Worm (Caenorhabditis elegans) whole organism, L4/young adult: Measurements from ENCODE around the gene mel-28.
"Not testable (repeated sequence)": the region's sequence is repeated elsewhere in the genome, so short reads cannot be mapped to it uniquely, and the experiment has no call there.

Experiments used
- W03F9.2 ChIP-seq: fragments of 150-350 bp; optimal IDR thresholded peaks from 2 replicates; lab custom pipeline; 2014; ENCODE audit warnings: missing biosample characterization, missing genetic modification characterization
- dao-5 ChIP-seq: sonication (generic microtip); optimal IDR thresholded peaks from 2 replicates; lab custom pipeline; 2016; ENCODE audit warnings: missing genotype, missing genetic modification characterization, moderate library complexity, missing compliant biosample characterization
- him-1 ChIP-seq: sonication (generic microtip); optimal IDR thresholded peaks from 2 replicates; lab custom pipeline; 2016; ENCODE audit warnings: missing genotype, missing genetic modification reagents, missing genetic modification characterization, missing compliant biosample characterization

The mel-28 gene

ce11 chrIII:4767869-4768645, 17.8 kb upstream of the mel-28 start:
- TF ChIP-seq him-1 (tag; lab: Kevin White, UChicago) = no peak
- TF ChIP-seq W03F9.2 (tag; lab: Kevin White, UChicago) = no peak
- no peak for TF ChIP-seq dao-5 (tag; lab: Kevin White, UChicago)

DNA sequence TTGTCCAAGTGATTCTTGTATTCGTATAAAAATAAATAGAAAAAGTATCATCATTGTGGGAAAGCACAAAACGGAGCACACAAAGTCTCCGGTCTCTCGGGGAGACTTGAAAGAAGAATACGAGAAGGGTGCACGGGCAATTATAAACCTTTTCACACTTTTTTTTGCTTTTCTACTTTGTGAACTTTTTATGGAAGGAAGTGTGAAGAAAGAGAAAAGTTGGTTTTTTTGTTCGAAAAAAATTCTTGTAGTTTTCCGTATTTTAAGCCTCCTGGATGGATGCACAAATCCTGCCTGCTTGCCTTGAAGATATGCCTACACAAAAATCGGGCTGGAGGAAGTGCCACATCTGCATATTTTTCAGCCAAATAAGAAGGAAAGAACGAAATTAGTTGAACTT, 7.9 kb upstream of the mel-28 start, which contains the start of gene B0393.7:
Gene B0393.7 (minus strand): TSS at position 101 of the 400 bp plus-strand sequence.
- TF ChIP-seq W03F9.2 (tag; lab: Kevin White, UChicago) = no peak
- TF ChIP-seq him-1 (tag; lab: Kevin White, UChicago) = no peak
- no peak for TF ChIP-seq dao-5 (tag; lab: Kevin White, UChicago)

- TF ChIP-seq W03F9.2 (tag; lab: Kevin White, UChicago) (no peak), him-1 (tag; lab: Kevin White, UChicago) (no peak), dao-5 (tag; lab: Kevin White, UChicago) (no peak)
These were observed 6.0 kb upstream of the mel-28 start, which contains the start of gene B0393.9 for ce11 chrIII:4779855-4780254. Gene B0393.9, minus strand, starts transcription at chrIII:4780157.

ce11 chrIII:4781937-4782576, 3.8 kb upstream of the mel-28 start, which contains the start of the genes gex-5 and C38D4.10:
Gene gex-5, minus strand, starts transcription at chrIII:4781987.
Gene C38D4.10, plus strand, starts transcription at chrIII:4782526.
- not testable (repeated sequence) for TF ChIP-seq dao-5, W03F9.2, him-1 (tag; lab: Kevin White, UChicago)

ce11 chrIII:4785131-4785530, 749 bp upstream of the mel-28 start, which contains the start of gene enu-3.2:
Gene enu-3.2, minus strand, starts transcription at chrIII:4785235.
- not testable (repeated sequence) for TF ChIP-seq him-1, dao-5, W03F9.2 (tag; lab: Kevin White, UChicago)

DNA sequence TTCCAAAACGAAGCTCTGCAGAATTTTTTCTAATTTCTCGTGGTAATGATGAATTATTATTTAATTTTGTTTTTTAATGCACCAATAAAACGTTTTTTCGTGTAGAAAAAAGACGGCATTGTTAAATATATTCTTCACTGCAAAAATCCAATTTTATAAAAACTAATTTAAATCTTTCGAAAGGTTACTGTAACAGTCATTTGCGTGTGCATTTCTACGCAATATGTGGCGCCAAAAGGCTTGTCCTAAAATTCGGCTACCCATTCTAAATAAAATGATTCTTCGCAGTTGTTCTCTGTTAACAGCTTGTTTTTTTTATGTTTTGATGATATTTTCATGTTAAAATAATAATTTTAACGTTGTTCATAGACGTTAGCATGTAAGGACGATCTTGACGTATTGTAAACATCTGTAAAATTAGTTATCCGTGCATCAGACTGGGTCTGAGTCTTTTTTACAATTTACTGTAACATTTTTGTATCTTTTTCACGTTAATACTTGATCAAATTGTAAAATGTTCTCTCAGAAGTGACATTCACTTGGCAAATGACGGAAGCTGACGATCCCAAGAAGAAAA, 6.8 kb downstream of the mel-28 start, which contains the start of gene mip-1:
Gene mip-1 (plus strand): TSS at position 527 of the 577 bp plus-strand sequence.
- no peak for TF ChIP-seq W03F9.2 (tag; lab: Kevin White, UChicago)
- TF ChIP-seq dao-5 (tag; lab: Kevin White, UChicago) = no peak
- no peak for TF ChIP-seq him-1 (tag; lab: Kevin White, UChicago)

ce11 chrIII:4796039-4796438, 10.2 kb downstream of the mel-28 start:
- TF ChIP-seq him-1 (tag; lab: Kevin White, UChicago) (no peak), W03F9.2 (tag; lab: Kevin White, UChicago) (peak; percentile 33), dao-5 (tag; lab: Kevin White, UChicago) (no peak)

ce11 chrIII:4796536-4796935, 10.7 kb downstream of the mel-28 start, which contains the start of gene tag-325:
Gene tag-325, plus strand, starts transcription at chrIII:4796836.
- TF ChIP-seq W03F9.2 (tag; lab: Kevin White, UChicago) (no peak), dao-5 (tag; lab: Kevin White, UChicago) (no peak), him-1 (tag; lab: Kevin White, UChicago) (no peak)

DNA sequence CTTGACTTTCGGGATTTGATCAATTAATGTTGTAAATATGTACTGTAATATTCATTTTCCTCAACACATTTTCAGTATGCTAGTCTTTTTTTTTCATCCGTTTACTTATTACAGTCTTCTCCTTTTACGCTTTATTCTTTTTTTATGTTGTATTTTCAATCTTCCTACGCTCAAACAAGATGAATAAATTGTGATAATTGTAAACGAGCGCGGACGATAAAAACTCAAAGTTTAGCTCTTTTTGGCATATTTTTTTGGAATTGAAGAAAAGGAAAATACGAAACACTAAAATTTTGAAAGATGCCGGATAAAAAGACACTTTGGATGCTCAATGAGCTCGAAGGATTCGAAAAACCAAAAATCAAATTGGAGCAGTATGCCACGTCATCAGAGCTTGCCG, 16.8 kb downstream of the mel-28 start, which contains the start of gene metl-5:
Gene metl-5 (plus strand): TSS at position 301 of the 400 bp plus-strand sequence.
- no peak for TF ChIP-seq him-1 (tag; lab: Kevin White, UChicago)
- no peak for TF ChIP-seq W03F9.2 (tag; lab: Kevin White, UChicago)
- no peak for TF ChIP-seq dao-5 (tag; lab: Kevin White, UChicago)

ce11 chrIII:4806345-4806744, 20.5 kb downstream of the mel-28 start:
- TF ChIP-seq him-1 (tag; lab: Kevin White, UChicago) = no peak
- TF ChIP-seq dao-5 (tag; lab: Kevin White, UChicago) = no peak
- no peak for TF ChIP-seq W03F9.2 (tag; lab: Kevin White, UChicago)

- TF ChIP-seq him-1 (tag; lab: Kevin White, UChicago) (no peak), dao-5 (tag; lab: Kevin White, UChicago) (no peak), W03F9.2 (tag; lab: Kevin White, UChicago) (no peak)
These were observed 22.2 kb downstream of the mel-28 start for ce11 chrIII:4808089-4808488.

DNA sequence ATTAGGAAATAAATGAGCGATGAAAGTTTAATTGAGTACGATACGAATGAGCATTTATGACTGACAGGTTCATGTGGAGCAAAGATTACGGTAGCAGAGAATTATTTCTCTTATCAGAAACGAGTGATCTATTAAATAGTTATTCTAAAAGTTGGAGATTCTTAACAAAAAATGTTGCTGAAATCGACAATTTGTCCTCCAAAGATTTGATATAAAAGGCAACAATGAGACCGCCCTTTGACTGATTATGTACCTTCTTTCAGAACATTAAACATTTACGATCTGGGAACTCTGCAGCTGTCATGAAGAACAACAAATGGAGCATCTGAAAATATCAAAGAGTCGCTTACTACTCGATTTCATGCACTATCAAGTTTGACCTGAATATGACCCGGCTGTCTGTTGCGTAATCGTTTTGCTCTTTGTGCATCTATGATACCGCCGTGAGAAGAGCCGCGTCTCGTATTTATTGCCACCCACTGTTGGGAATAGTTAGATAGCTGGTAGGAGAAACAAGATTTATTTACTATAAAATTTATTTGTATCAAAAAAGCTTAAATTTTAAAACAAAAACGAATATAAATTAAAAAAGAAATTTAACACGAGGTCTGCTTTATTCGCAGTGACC, 23.8 kb downstream of the mel-28 start, which contains the start of gene pal-1:
Gene pal-1 (minus strand): TSS at position 51 of the 628 bp plus-strand sequence.
- TF ChIP-seq dao-5 (tag; lab: Kevin White, UChicago) (no peak), W03F9.2 (tag; lab: Kevin White, UChicago) (no peak), him-1 (tag; lab: Kevin White, UChicago) (no peak)
